Fruit fly (Drosophila melanogaster) whole organism, larva: ENCODE measurements around the gene CG44098.

Experiments used
- noc ChIP-seq: fragments of 200-800 bp; sonication (Bioruptor generic); optimal IDR thresholded peaks from 3 replicates; lab custom pipeline; 2019; ENCODE audit warnings: missing biosample characterization, mild to moderate bottlenecking, missing genetic modification characterization, moderate library complexity

Gene CG44098

dm6 chr3R:4738494-4739191 lies 34.4 kb downstream of the CG44098 start:
- TF ChIP-seq noc (tag; lab: Kevin White, UChicago): no peak

dm6 chr3R:4731828-4732657 lies 41.0 kb downstream of the CG44098 start, which contains the start of gene Nep2:
Gene Nep2 (minus strand): TSS chr3R:4731878.
- TF ChIP-seq noc (tag; lab: Kevin White, UChicago): peak; percentile 44

- TF ChIP-seq noc (tag; lab: Kevin White, UChicago): no peak
Observed at dm6 chr3R:4731006-4731405, 42.0 kb downstream of the CG44098 start.

dm6 chr3R:4728448-4728847 lies 44.5 kb downstream of the CG44098 start:
- TF ChIP-seq noc (tag; lab: Kevin White, UChicago): no peak

- no peak for TF ChIP-seq noc (tag; lab: Kevin White, UChicago)
Observed at dm6 chr3R:4726796-4727195, 46.2 kb downstream of the CG44098 start.

dm6 chr3R:4726294-4726693 lies 46.7 kb downstream of the CG44098 start:
- TF ChIP-seq noc (tag; lab: Kevin White, UChicago): no peak

- TF ChIP-seq noc (tag; lab: Kevin White, UChicago): no peak
Observed at dm6 chr3R:4725349-4725748, 47.6 kb downstream of the CG44098 start.

dm6 chr3R:4724323-4724832 lies 48.6 kb downstream of the CG44098 start:
- no peak for TF ChIP-seq noc (tag; lab: Kevin White, UChicago)

- TF ChIP-seq noc (tag; lab: Kevin White, UChicago): no peak
Observed at dm6 chr3R:4717586-4717985, 55.4 kb downstream of the CG44098 start.

dm6 chr3R:4713775-4714360 lies 59.1 kb downstream of the CG44098 start, which contains the start of gene eIF3f1:
Gene eIF3f1 (minus strand): TSS chr3R:4714182.
- no peak for TF ChIP-seq noc (tag; lab: Kevin White, UChicago)

dm6 chr3R:4712063-4712462 lies 60.9 kb downstream of the CG44098 start:
- no peak for TF ChIP-seq noc (tag; lab: Kevin White, UChicago)

dm6 chr3R:4706055-4706454 lies 66.9 kb downstream of the CG44098 start:
- TF ChIP-seq noc (tag; lab: Kevin White, UChicago): no peak

dm6 chr3R:4705167-4705566 lies 67.8 kb downstream of the CG44098 start:
- TF ChIP-seq noc (tag; lab: Kevin White, UChicago): no peak
